Fruit fly (Drosophila melanogaster) whole organism, pupa: ENCODE measurements around the gene CG33642.

Source experiments
- CG10348 ChIP-seq: fragments of 200-800 bp; sonication (Bioruptor generic); IDR thresholded peaks from 2 replicates; pipeline ENCODE4 v1.3.6; 2022; ENCODE audit warnings: missing biosample characterization, missing genetic modification characterization
- CG12605 ChIP-seq: fragments of 200-800 bp; sonication (Bioruptor generic); IDR thresholded peaks from 2 replicates; pipeline ENCODE4 v1.3.6; 2022; ENCODE audit warnings: missing biosample characterization, missing genetic modification characterization
- CG13204 ChIP-seq: fragments of 200-800 bp; sonication (Bioruptor generic); optimal IDR thresholded peaks from 2 replicates; lab custom pipeline; 2018; ENCODE audit warnings: missing biosample characterization, mild to moderate bottlenecking, missing genetic modification characterization, moderate library complexity
- CG14655 ChIP-seq: fragments of 200-800 bp; sonication (Bioruptor generic); optimal IDR thresholded peaks from 3 replicates; lab custom pipeline; 2017; ENCODE audit warnings: mild to moderate bottlenecking, missing biosample characterization, missing genetic modification reagents, missing genetic modification characterization
- CG15710 ChIP-seq: fragments of 200-800 bp; sonication (Bioruptor generic); optimal IDR thresholded peaks from 2 replicates; lab custom pipeline; 2018; ENCODE audit warnings: missing biosample characterization, mild to moderate bottlenecking, missing genetic modification characterization, moderate library complexity
- CG17806 ChIP-seq: fragments of 200-800 bp; sonication (Bioruptor generic); optimal IDR thresholded peaks from 2 replicates; lab custom pipeline; 2018; ENCODE audit warnings: missing biosample characterization, mild to moderate bottlenecking, missing genetic modification characterization, moderate library complexity
- CG32121 ChIP-seq: fragments of 200-800 bp; sonication (Bioruptor generic); IDR thresholded peaks from 2 replicates; pipeline ENCODE4 v1.3.6; 2022; ENCODE audit warnings: missing biosample characterization, missing genetic modification characterization
- CG34367 ChIP-seq: fragments of 200-800 bp; sonication (Bioruptor generic); optimal IDR thresholded peaks from 2 replicates; lab custom pipeline; 2018; ENCODE audit warnings: missing biosample characterization, mild to moderate bottlenecking, missing genetic modification characterization
- CG4496 ChIP-seq: fragments of 200-800 bp; sonication (Bioruptor generic); IDR thresholded peaks from 3 replicates; pipeline ENCODE4 v1.3.6; 2022; ENCODE audit warnings: missing biosample characterization, missing genetic modification characterization
- CG8159 ChIP-seq: fragments of 200-800 bp; sonication (Bioruptor generic); optimal IDR thresholded peaks from 3 replicates; lab custom pipeline; 2018; ENCODE audit warnings: missing biosample characterization, mild to moderate bottlenecking, missing genetic modification characterization, moderate library complexity
- CG8301 ChIP-seq: fragments of 200-800 bp; sonication (Bioruptor generic); optimal IDR thresholded peaks from 2 replicates; lab custom pipeline; 2018; ENCODE audit warnings: missing biosample characterization, mild to moderate bottlenecking, missing genetic modification characterization
- CG9948 ChIP-seq: fragments of 200-800 bp; sonication (Bioruptor generic); optimal IDR thresholded peaks from 2 replicates; lab custom pipeline; 2018; ENCODE audit warnings: missing biosample characterization, mild to moderate bottlenecking, missing genetic modification characterization, moderate library complexity
- D1 ChIP-seq: fragments of 200-800 bp; sonication (Bioruptor generic); optimal IDR thresholded peaks from 2 replicates; lab custom pipeline; 2018; ENCODE audit warnings: missing biosample characterization, mild to moderate bottlenecking, missing genetic modification characterization, moderate library complexity
- EcR ChIP-seq: fragments of 200-800 bp; sonication (Bioruptor generic); optimal IDR thresholded peaks from 3 replicates; lab custom pipeline; 2019; ENCODE audit warnings: missing biosample characterization, missing genetic modification characterization, mild to moderate bottlenecking, moderate library complexity, missing genetic modification reagents
- Ets98B ChIP-seq: fragments of 200-800 bp; sonication (Bioruptor generic); IDR thresholded peaks from 2 replicates; pipeline ENCODE4 v1.3.6; 2022; ENCODE audit warnings: missing biosample characterization, missing genetic modification characterization
- Pif1A ChIP-seq: fragments of 200-800 bp; sonication (Bioruptor generic); optimal IDR thresholded peaks from 3 replicates; lab custom pipeline; 2016; ENCODE audit warnings: missing biosample characterization, missing genetic modification characterization
- Pif1B ChIP-seq: fragments of 200-800 bp; sonication (Bioruptor generic); optimal IDR thresholded peaks from 3 replicates; lab custom pipeline; 2016; ENCODE audit warnings: missing biosample characterization, missing genetic modification characterization
- Snoo ChIP-seq: fragments of 200-800 bp; sonication (Bioruptor generic); optimal IDR thresholded peaks from 3 replicates; lab custom pipeline; 2017; ENCODE audit warnings: missing biosample characterization, mild to moderate bottlenecking, missing genetic modification characterization, inconsistent platforms
- fd96Ca ChIP-seq: fragments of 200-800 bp; sonication (Bioruptor generic); IDR thresholded peaks from 3 replicates; pipeline ENCODE4 v1.3.6; 2022; ENCODE audit warnings: missing biosample characterization, missing genetic modification characterization
- gl ChIP-seq: fragments of 200-800 bp; sonication (Bioruptor generic); optimal IDR thresholded peaks from 2 replicates; lab custom pipeline; 2018; ENCODE audit warnings: missing biosample characterization, mild to moderate bottlenecking, missing genetic modification characterization
- rn ChIP-seq: fragments of 200-800 bp; sonication (Bioruptor generic); IDR thresholded peaks from 2 replicates; pipeline ENCODE4 v1.3.6; 2022; ENCODE audit warnings: missing biosample characterization, missing genetic modification characterization

CG33642 gene

DNA sequence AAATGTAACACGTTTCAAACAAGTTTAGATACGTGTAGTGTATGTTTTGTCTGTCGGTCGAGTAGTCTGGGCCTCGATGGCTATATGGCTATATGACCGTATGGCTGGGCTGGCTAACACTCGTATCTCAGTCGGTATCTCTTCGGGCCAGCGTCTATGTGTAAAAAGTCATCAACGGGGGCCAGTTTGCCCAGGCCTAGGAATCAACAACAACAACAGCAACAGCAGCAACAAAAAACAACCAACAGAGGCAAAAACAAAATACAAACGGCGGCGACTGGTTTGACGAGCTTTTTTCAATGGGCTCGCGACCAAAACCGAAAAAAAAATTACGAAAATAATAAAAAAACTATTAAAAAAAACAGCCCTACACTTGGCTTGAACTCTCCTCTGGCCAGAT, 15.9 kb downstream of the CG33642 start:
- TF ChIP-seq EcR (peak; percentile 66), Pif1A (GFP tag; lab: Kevin White, UChicago) (peak; percentile 59), D1 (tag; lab: Kevin White, UChicago) (peak; percentile 52), Ets98B (GFP tag; lab: Robert Waterston, UW) (peak; percentile 79), Snoo (tag; lab: Kevin White, UChicago) (no peak), CG9948 (tag; lab: Kevin White, UChicago) (peak; percentile 67), CG17806 (peak; percentile 74), CG13204 (GFP tag; lab: Kevin White, UChicago) (peak; percentile 96), CG32121 (GFP tag; lab: Robert Waterston, UW) (peak; percentile 67; the same call in 1 of the 2 replicates), gl (tag; lab: Kevin White, UChicago) (peak; percentile 95), CG15710 (tag; lab: Kevin White, UChicago) (peak; percentile 88), CG4496 (peak; percentile 82), CG14655 (GFP tag; lab: Kevin White, UChicago) (peak; percentile 56), CG8159 (tag; lab: Kevin White, UChicago) (peak; percentile 79), CG10348 (GFP tag; lab: Robert Waterston, UW) (no peak), CG8301 (tag; lab: Kevin White, UChicago) (peak; percentile 34), fd96Ca (GFP tag; lab: Robert Waterston, UW) (peak; percentile 59; the same call in 2 of the 3 replicates), CG34367 (peak; percentile 85), CG12605 (peak; percentile 89), rn (peak; percentile 3; the same call in 1 of the 2 replicates), Pif1B (peak; percentile 65)

DNA sequence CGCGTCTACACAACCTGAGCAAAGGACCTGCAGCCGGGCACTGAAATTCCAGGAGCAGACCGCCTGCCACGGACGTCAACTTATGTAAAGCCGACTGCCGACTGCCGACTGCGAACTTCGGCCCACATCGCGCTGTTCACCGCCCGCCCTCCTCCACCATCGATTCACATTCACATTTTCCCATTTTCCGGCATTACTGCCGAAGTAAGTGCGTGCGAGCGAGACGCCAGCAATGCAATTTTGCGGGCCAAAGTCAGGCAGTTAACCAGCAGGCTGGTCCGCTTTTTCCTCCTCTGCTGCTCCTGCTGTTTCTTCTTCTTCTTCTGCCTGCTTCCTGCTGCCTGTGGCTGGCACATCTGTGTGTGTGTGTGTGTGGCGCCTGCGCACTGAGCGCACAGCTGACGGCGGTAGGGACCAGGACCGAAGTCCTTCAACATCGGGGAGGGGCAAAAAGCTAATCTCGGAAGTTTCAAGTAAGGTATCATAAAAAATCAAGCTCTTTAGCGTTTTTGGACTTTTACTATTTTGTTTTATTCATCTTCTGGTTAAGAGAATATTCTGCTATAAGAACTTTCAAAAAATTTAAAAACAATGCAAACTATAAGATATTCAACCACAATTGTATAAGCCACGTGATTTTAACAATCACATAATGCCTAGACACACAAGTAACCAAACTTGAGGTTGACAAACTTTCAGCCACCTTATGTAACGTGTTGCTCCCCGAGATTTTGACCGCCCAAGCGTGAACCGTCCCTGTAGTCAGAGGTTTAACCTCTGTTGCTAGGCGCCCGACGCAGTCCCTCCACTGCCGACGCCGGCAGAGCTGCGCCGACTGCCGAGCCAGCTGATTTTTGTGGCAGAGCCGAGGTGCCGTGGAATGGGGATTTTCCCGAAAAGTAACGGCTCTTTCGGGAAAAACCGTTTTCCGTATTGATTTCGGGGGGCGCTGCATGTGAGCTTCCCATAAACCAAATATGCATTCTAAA, 18.3 kb downstream of the CG33642 start:
- TF ChIP-seq CG12605 (no peak), CG17806 (peak; percentile 63), fd96Ca (GFP tag; lab: Robert Waterston, UW) (peak; percentile 5; the same call in 1 of the 3 replicates), Pif1A (GFP tag; lab: Kevin White, UChicago) (peak; percentile 79), D1 (tag; lab: Kevin White, UChicago) (no peak), CG15710 (tag; lab: Kevin White, UChicago) (peak; percentile 80), CG9948 (tag; lab: Kevin White, UChicago) (peak; percentile 78), Ets98B (GFP tag; lab: Robert Waterston, UW) (no peak; the same call in 1 of the 2 replicates), Pif1B (peak; percentile 59), CG4496 (peak; percentile 59), rn (0 out of 2 replicates have a peak, but pooled peaks have one; percentile 4), CG8159 (tag; lab: Kevin White, UChicago) (peak; percentile 82), CG14655 (GFP tag; lab: Kevin White, UChicago) (peak; percentile 85), CG34367 (peak; percentile 65), CG13204 (GFP tag; lab: Kevin White, UChicago) (peak; percentile 91), gl (tag; lab: Kevin White, UChicago) (no peak), Snoo (tag; lab: Kevin White, UChicago) (peak; percentile 70), CG32121 (GFP tag; lab: Robert Waterston, UW) (no peak), CG10348 (GFP tag; lab: Robert Waterston, UW) (no peak), EcR (no peak), CG8301 (tag; lab: Kevin White, UChicago) (peak; percentile 68)

DNA sequence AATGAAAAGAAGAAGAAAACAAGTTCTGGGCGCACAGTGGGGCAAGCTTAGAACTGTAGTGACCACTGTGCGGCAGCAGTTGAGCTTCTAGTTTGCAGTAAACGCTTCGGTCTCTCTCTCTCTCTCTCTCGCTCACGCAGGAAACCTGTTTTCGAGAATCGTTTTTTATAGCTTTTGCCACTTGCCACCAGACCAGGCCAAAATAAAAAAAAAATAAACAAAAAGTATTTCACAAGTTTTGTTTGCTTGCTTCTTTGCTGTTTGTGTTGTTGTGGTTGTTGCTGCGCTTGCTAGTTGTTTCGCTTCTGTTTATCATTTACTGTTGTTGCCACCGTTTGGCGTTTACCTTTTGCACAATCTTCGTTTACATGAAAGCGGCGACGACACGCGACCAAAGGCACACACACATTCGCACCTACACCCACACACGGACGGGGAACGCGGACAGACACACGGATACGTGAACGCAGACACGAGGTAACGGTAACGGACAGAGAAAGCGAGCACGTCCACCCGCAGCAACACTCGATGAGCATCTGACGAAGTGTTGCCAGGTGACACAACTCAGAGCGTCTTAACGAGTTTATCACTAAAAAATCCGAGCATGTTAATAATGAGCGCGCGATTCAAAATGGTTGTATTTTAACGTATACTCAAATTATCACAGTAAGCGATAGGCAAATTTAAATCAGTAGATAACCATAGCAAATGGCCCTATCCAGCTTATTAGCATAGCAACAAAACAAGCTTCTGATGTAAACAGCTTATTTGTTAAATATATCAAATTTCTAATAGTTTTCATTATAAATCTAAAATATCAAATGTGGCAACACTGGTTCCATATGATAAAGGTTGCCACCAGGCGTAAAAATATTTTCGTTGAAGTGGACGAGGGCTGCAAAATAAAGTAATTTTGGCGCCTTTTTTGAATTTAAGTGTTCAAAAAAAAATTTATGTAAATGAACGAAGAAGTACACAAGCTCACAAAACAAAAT, 19.3 kb downstream of the CG33642 start, which contains the start of gene B4:
Gene B4, minus strand, starts transcription at position 543 of the 995 bp plus-strand sequence.
- TF ChIP-seq fd96Ca (GFP tag; lab: Robert Waterston, UW) (no peak; the same call in 2 of the 3 replicates), CG4496 (peak; percentile 35), CG17806 (peak; percentile 27), Pif1A (GFP tag; lab: Kevin White, UChicago) (peak; percentile 53), CG13204 (GFP tag; lab: Kevin White, UChicago) (peak; percentile 46), CG32121 (GFP tag; lab: Robert Waterston, UW) (peak; percentile 61), rn (no peak), CG15710 (tag; lab: Kevin White, UChicago) (peak; percentile 61), CG12605 (peak; percentile 40; the same call in 1 of the 2 replicates), gl (tag; lab: Kevin White, UChicago) (peak; percentile 72), CG8301 (tag; lab: Kevin White, UChicago) (peak; percentile 43), Pif1B (no peak), D1 (tag; lab: Kevin White, UChicago) (peak; percentile 74), Ets98B (GFP tag; lab: Robert Waterston, UW) (peak; percentile 64; the same call in 1 of the 2 replicates), CG10348 (GFP tag; lab: Robert Waterston, UW) (no peak), CG14655 (GFP tag; lab: Kevin White, UChicago) (peak; percentile 59), CG34367 (peak; percentile 44), CG9948 (tag; lab: Kevin White, UChicago) (peak; percentile 20), CG8159 (tag; lab: Kevin White, UChicago) (peak; percentile 27), EcR (peak; percentile 38), Snoo (tag; lab: Kevin White, UChicago) (peak; percentile 16)
